Worm (Caenorhabditis elegans) whole organism, L1 larva: ENCODE measurements around the gene M04B2.6.

Source experiments
- F16B12.6 ChIP-seq: fragments of 150-350 bp; optimal IDR thresholded peaks from 2 replicates; lab custom pipeline; 2014; ENCODE audit warnings: missing biosample characterization, missing genetic modification characterization
- ceh-8 ChIP-seq: fragments of 200-800 bp; sonication (Bioruptor generic); optimal IDR thresholded peaks from 2 replicates; lab custom pipeline; 2018; ENCODE audit warnings: mild to moderate bottlenecking, missing genetic modification characterization, moderate library complexity, missing compliant biosample characterization
- irx-1 ChIP-seq: sonication (generic microtip); optimal IDR thresholded peaks from 2 replicates; lab custom pipeline; 2016; ENCODE audit warnings: missing genetic modification characterization, missing compliant biosample characterization
- nhr-19 ChIP-seq: fragments of 200-800 bp; sonication (Bioruptor generic); conservative IDR thresholded peaks from 2 replicates; pipeline ENCODE4 v1.3.6; 2022; ENCODE audit warnings: missing genetic modification characterization, missing compliant biosample characterization
- nhr-237 ChIP-seq: fragments of 150-350 bp; optimal IDR thresholded peaks from 2 replicates; lab custom pipeline; 2014; ENCODE audit warnings: missing biosample characterization, missing genetic modification characterization
- nhr-77 ChIP-seq: fragments of 150-350 bp; optimal IDR thresholded peaks from 2 replicates; lab custom pipeline; 2014; ENCODE audit warnings: missing biosample characterization, missing genetic modification characterization
- snu-23 ChIP-seq: sonication (generic microtip); optimal IDR thresholded peaks from 2 replicates; lab custom pipeline; 2016; ENCODE audit warnings: missing genetic modification characterization, missing compliant biosample characterization
- ztf-11 ChIP-seq, 2 experiments: sonication (generic microtip); optimal IDR thresholded peaks; 2 replicates each; lab custom pipeline; 2016 to 2017; ENCODE audit warnings: missing genetic modification characterization in 2 of 2, missing biosample characterization in 1 of 2, missing compliant biosample characterization in 1 of 2

ce11 chrIV:11527752-11528151 lies 17.2 kb upstream of the M04B2.6 start, which contains the start of gene M04B2.2:
- TF ChIP-seq snu-23 (GFP tag; lab: Kevin White, UChicago) (no peak), nhr-77 (tag; lab: Kevin White, UChicago) (no peak), nhr-19 (GFP tag; lab: Robert Waterston, UW) (no peak), F16B12.6 (tag; lab: Kevin White, UChicago) (no peak), ceh-8 (GFP tag; lab: Kevin White, UChicago) (no peak), ztf-11 (tag; optimal IDR thresholded peaks at IDR 0.05; lab: Kevin White, UChicago) (no peak), irx-1 (no peak), nhr-237 (tag; lab: Kevin White, UChicago) (no peak)
